Worm (Caenorhabditis elegans): Measurements from ENCODE around the gene abf-3.

DNA sequence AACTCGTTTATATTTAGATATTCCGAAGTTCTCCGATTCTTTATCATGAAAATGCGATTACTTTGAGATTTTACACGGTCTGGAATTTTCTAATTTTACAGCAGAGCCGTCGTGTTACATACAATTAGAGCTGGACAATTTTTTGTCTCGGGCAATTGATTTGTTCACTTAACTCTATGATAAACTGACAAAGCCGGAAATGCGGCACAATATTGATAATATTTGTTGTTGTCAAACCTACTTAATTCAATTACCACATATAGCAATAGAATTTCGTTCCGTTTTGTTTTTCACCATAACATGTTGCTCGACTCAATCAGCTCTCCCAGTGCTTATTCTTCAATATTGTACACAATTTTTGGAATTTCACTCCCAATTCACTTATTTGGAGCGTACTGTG, 45.4 kb upstream of the abf-3 start, which contains the start of gene srh-299:
- no peak for TF ChIP-seq nhr-237 (tag; optimal IDR thresholded peaks at IDR 0.05)
- TF ChIP-seq nhr-11 (tag; optimal IDR thresholded peaks at IDR 0.05): no peak
- TF ChIP-seq skn-1 (tag; optimal IDR thresholded peaks at IDR 0.05): no peak
- TF ChIP-seq snpc-4 (tag; optimal IDR thresholded peaks at IDR 0.05): no peak
- TF ChIP-seq ZK546.5 (tag; optimal IDR thresholded peaks at IDR 0.05): no peak
- no peak for TF ChIP-seq F13H6.1 (tag; optimal IDR thresholded peaks at IDR 0.05)
- TF ChIP-seq dmd-4 (tag; optimal IDR thresholded peaks at IDR 0.05): no peak
- TF ChIP-seq sma-3 (GFP tag; optimal IDR thresholded peaks at IDR 0.05): no peak
- no peak for TF ChIP-seq ceh-82 (tag; optimal IDR thresholded peaks at IDR 0.05)
- TF ChIP-seq sma-9 (GFP tag; optimal IDR thresholded peaks at IDR 0.05): no peak
- TF ChIP-seq sma-9 (tag; optimal IDR thresholded peaks at IDR 0.05): no peak
- TF ChIP-seq unc-39 (tag; optimal IDR thresholded peaks at IDR 0.05): no peak
- no peak for TF ChIP-seq nhr-25 (tag; optimal IDR thresholded peaks at IDR 0.05)
- TF ChIP-seq ztf-4 (tag; optimal IDR thresholded peaks at IDR 0.05): no peak
